Worm (Caenorhabditis elegans) whole organism, L4 larva: ENCODE data around the gene rskd-1.

Source experiments
- F37D6.2 ChIP-seq: sonication (generic microtip); optimal IDR thresholded peaks from 2 replicates; lab custom pipeline; 2016; ENCODE audit warnings: mild to moderate bottlenecking, missing genetic modification characterization, missing compliant biosample characterization
- ZK546.5 ChIP-seq, 2 experiments: sonication (generic microtip); optimal IDR thresholded peaks; 2 replicates each; lab custom pipeline; 2017; ENCODE audit warnings: missing biosample characterization in 2 of 2, missing genetic modification characterization in 2 of 2
- ama-1 ChIP-seq: fragments of 150-350 bp; optimal IDR thresholded peaks from 2 replicates; lab custom pipeline; 2014; ENCODE audit warnings: inconsistent platforms, mixed read lengths
- daf-12 ChIP-seq: fragments of 150-350 bp; optimal IDR thresholded peaks from 2 replicates; lab custom pipeline; 2014; ENCODE audit warnings: missing biosample characterization, missing genetic modification reagents, missing genetic modification characterization
- hlh-11 ChIP-seq: fragments of 200-800 bp; sonication (Bioruptor generic); optimal IDR thresholded peaks from 2 replicates; lab custom pipeline; 2018; ENCODE audit warnings: mild to moderate bottlenecking, missing genetic modification characterization, missing compliant biosample characterization
- nhr-11 ChIP-seq: fragments of 150-350 bp; optimal IDR thresholded peaks from 2 replicates; lab custom pipeline; 2014; ENCODE audit warnings: missing biosample characterization, missing genetic modification characterization
- nhr-77 ChIP-seq: fragments of 150-350 bp; optimal IDR thresholded peaks from 2 replicates; lab custom pipeline; 2014; ENCODE audit warnings: missing biosample characterization, missing genetic modification characterization
- pha-4 ChIP-seq, 2 experiments: fragments of 150-350 bp in 1 of 2; fragments of 200-800 bp in 1 of 2; sonication (Bioruptor generic) in 1 of 2; IDR thresholded peaks in 1 of 2; optimal IDR thresholded peaks in 1 of 2; 2 replicates each; pipeline versions ENCODE4 v1.3.6 to Lab custom; 2014 to 2022; ENCODE audit warnings: missing genetic modification characterization in 2 of 2, missing genetic modification reagents in 2 of 2, missing biosample characterization in 1 of 2, missing compliant biosample characterization in 1 of 2
- snpc-1.2 ChIP-seq: fragments of 200-800 bp; sonication (Bioruptor generic); IDR thresholded peaks from 2 replicates; pipeline ENCODE4 v1.3.6; 2022; ENCODE audit warnings: missing genetic modification reagents, missing genetic modification characterization, missing compliant biosample characterization
- ztf-11 ChIP-seq: fragments of 150-350 bp; optimal IDR thresholded peaks from 2 replicates; lab custom pipeline; 2014; ENCODE audit warnings: missing biosample characterization, missing genetic modification characterization

DNA sequence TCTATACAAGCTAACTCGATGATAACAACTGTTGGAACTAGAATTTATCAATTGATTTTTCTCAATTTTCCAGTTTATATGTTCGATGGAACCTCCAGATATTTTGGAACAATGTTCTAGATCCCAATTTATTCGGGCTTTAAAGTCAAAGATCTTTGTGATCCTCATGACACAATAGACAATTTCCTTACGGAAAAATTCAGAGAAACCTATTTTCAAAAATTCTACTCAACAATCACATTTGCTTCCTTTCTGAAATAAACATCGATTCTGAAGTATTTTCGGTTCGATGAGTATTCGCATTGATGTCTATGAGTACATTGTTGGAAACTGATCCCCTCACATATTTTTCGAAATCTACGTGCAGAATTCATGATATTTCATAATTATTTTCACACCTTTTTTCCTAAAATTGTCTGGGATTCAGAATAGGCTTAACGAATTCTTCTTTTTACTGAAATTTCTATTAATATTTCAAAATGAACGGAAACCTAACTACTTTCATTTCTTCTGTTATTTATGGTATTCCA, 18.7 kb upstream of the rskd-1 start, which contains the start of gene srg-45:
- TF ChIP-seq F37D6.2 (tag; lab: Kevin White, UChicago) (no peak), nhr-11 (tag; lab: Kevin White, UChicago) (no peak), ama-1 (lab: Kevin White, UChicago) (no peak), pha-4 (GFP tag; IDR thresholded peaks at IDR 0.05; lab: Robert Waterston, UW) (no peak), pha-4 (tag; optimal IDR thresholded peaks at IDR 0.05; lab: Kevin White, UChicago) (no peak), nhr-77 (tag; lab: Kevin White, UChicago) (no peak), ztf-11 (tag; lab: Kevin White, UChicago) (no peak), hlh-11 (tag; lab: Kevin White, UChicago) (no peak), ZK546.5 (tag; optimal IDR thresholded peaks at IDR 0.05; lab: Kevin White, UChicago) (no peak), daf-12 (no peak), snpc-1.2 (GFP tag; lab: Robert Waterston, UW) (no peak)
